Fruit fly (Drosophila melanogaster) whole organism, adult: ENCODE data around the gene Aldh7A1.

Experiments used
- CG1620 ChIP-seq: fragments of 200-800 bp; sonication (Bioruptor generic); optimal IDR thresholded peaks from 2 replicates; lab custom pipeline; 2016; ENCODE audit warnings: missing biosample characterization, missing genetic modification characterization
- CG5204 ChIP-seq: fragments of 200-800 bp; sonication (Bioruptor generic); optimal IDR thresholded peaks from 2 replicates; lab custom pipeline; 2016; ENCODE audit warnings: missing biosample characterization, missing genetic modification characterization
- CG7045 ChIP-seq: fragments of 200-800 bp; sonication (Bioruptor generic); optimal IDR thresholded peaks from 2 replicates; lab custom pipeline; 2017; ENCODE audit warnings: missing biosample characterization, mild to moderate bottlenecking, missing genetic modification characterization
- Hr96 ChIP-seq: fragments of 200-800 bp; sonication (Bioruptor generic); optimal IDR thresholded peaks from 2 replicates; lab custom pipeline; 2016; ENCODE audit warnings: missing biosample characterization, missing genetic modification characterization

- TF ChIP-seq CG7045 (no peak), CG1620 (no peak), CG5204 (no peak), Hr96 (GFP tag; lab: Kevin White, UChicago) (no peak)
Measured at dm6 chr3L:19291465-19292413, 23.0 kb upstream of the Aldh7A1 start.
